Worm (Caenorhabditis elegans) whole organism, mixed stage, embryonic: ENCODE results near the gene shn-1.

Experiments
- ceh-39 ChIP-seq: fragments of 150-350 bp; optimal IDR thresholded peaks from 2 replicates; lab custom pipeline; 2014; ENCODE audit warnings: missing biosample characterization, missing genetic modification characterization
- elt-1 ChIP-seq: sonication (generic microtip); optimal IDR thresholded peaks from 2 replicates; lab custom pipeline; 2017; ENCODE audit warnings: missing genetic modification characterization, mild to moderate bottlenecking, missing compliant biosample characterization, antibody characterized with exemption, moderate library complexity, borderline replicate concordance; ENCODE audit not compliant: insufficient read depth
- elt-3 ChIP-seq: fragments of 150-350 bp; optimal IDR thresholded peaks from 2 replicates; lab custom pipeline; 2014; ENCODE audit warnings: missing biosample characterization, missing genetic modification characterization
- mep-1 ChIP-seq: fragments of 150-350 bp; optimal IDR thresholded peaks from 2 replicates; lab custom pipeline; 2017; ENCODE audit warnings: missing biosample characterization, missing genetic modification reagents, missing genetic modification characterization, inconsistent platforms
- nhr-12 ChIP-seq: fragments of 150-350 bp; optimal IDR thresholded peaks from 2 replicates; lab custom pipeline; 2014; ENCODE audit warnings: missing biosample characterization, missing genetic modification characterization
- nhr-28 ChIP-seq: fragments of 150-350 bp; optimal IDR thresholded peaks from 2 replicates; lab custom pipeline; 2014; ENCODE audit warnings: missing biosample characterization, missing genetic modification characterization
- nhr-76 ChIP-seq: sonication (generic microtip); optimal IDR thresholded peaks from 2 replicates; lab custom pipeline; 2017; ENCODE audit warnings: missing biosample characterization, missing genetic modification characterization
- pha-4 ChIP-seq: fragments of 150-350 bp; optimal IDR thresholded peaks from 2 replicates; lab custom pipeline; 2018; ENCODE audit warnings: missing biosample characterization, missing genetic modification reagents, missing genetic modification characterization
- snpc-4 ChIP-seq: fragments of 150-350 bp; optimal IDR thresholded peaks from 2 replicates; lab custom pipeline; 2014; ENCODE audit warnings: missing biosample characterization, missing genetic modification characterization
- tbx-8 ChIP-seq: fragments of 200-800 bp; sonication (Bioruptor generic); optimal IDR thresholded peaks from 2 replicates; lab custom pipeline; 2018; ENCODE audit warnings: mild to moderate bottlenecking, missing genetic modification characterization, moderate library complexity, missing compliant biosample characterization

- TF ChIP-seq elt-3 (tag; lab: Kevin White, UChicago) (no peak), mep-1 (no peak), nhr-28 (tag; lab: Kevin White, UChicago) (no peak), snpc-4 (tag; lab: Kevin White, UChicago) (no peak), nhr-76 (no peak), ceh-39 (no peak), elt-1 (tag; lab: Kevin White, UChicago) (no peak), tbx-8 (GFP tag; lab: Kevin White, UChicago) (no peak), pha-4 (no peak), nhr-12 (tag; lab: Kevin White, UChicago) (no peak)
Measured at ce11 chrII:11424032-11424431, 33.3 kb upstream of the shn-1 start.
